Fruit fly (Drosophila melanogaster): Measurements from ENCODE around the gene CG12177.

DNA sequence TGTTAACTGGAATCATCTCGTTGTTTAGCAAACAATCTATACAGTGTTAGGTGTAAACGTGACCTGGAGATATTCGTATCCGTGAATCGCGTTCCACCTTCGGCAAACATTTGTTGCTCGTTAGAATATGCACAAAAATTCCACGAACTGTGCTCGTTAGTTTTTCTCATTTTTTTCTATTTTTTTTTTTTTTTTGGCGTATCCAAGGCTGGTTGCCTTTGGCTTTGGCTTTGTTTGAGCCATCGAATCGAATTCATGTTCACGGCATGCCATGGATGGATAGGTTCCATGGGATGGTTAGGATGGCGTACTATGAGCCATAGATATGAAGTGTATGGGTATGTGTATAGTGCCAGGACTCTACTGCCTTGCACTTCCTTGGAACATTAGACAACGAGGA, 19.4 kb upstream of the CG12177 start:
- TF ChIP-seq Dfd (GFP tag; optimal IDR thresholded peaks at IDR 0.05) = no peak
- no peak for TF ChIP-seq pan (optimal IDR thresholded peaks at IDR 0.05)
- TF ChIP-seq Vsx2 (GFP tag; optimal IDR thresholded peaks at IDR 0.05; ENCODE audit: partially characterized antibody) = no peak
- no peak for TF ChIP-seq Abd-B (GFP tag; optimal IDR thresholded peaks at IDR 0.05)
- no peak for TF ChIP-seq Hr78 (GFP tag; optimal IDR thresholded peaks at IDR 0.05)
- TF ChIP-seq sv (GFP tag; optimal IDR thresholded peaks at IDR 0.05) = no peak
- no peak for TF ChIP-seq lola (GFP tag; optimal IDR thresholded peaks at IDR 0.05)
- TF ChIP-seq fru (GFP tag; optimal IDR thresholded peaks at IDR 0.05) = no peak
- no peak for TF ChIP-seq Myc (optimal IDR thresholded peaks at IDR 0.05)
- no peak for TF ChIP-seq Hnf4 (GFP tag; optimal IDR thresholded peaks at IDR 0.05)

Data from whole organism, wandering third instar larva.